Worm (Caenorhabditis elegans): ENCODE data around the gene melo-3.
"Not testable (repeated sequence)": the region's sequence is repeated elsewhere in the genome, so short reads cannot be mapped to it uniquely, and the experiment has no call there.

DNA sequence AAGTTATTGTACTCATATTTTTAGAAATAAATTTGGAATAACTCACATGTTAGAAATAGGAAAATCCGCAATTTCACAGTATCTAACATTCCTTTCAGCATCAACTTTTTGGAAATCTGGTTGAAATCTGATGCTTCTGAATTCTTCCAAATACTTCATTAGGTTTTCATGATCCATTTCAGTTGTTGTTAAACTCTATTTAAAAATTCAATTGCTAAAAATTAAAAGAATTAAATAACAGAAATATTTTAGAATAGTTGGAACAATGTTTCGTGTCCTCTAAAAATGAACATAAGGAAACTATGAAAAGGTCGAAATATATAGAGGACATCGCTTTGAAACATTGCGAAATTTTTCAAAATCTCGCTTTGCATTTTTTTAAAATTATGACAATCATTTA is 5.3 kb downstream of the melo-3 start, which contains the start of gene cng-1:
- not testable (repeated sequence) for TF ChIP-seq unc-39 (tag; optimal IDR thresholded peaks at IDR 0.05); ztf-4 (tag; optimal IDR thresholded peaks at IDR 0.05); snpc-4 (tag; optimal IDR thresholded peaks at IDR 0.05); nhr-43 (tag; optimal IDR thresholded peaks at IDR 0.05; ENCODE audit: poor library complexity, severe bottlenecking); nhr-28 (tag; optimal IDR thresholded peaks at IDR 0.05); ama-1 (optimal IDR thresholded peaks at IDR 0.05); nhr-76 (tag; optimal IDR thresholded peaks at IDR 0.05); fos-1 (tag; optimal IDR thresholded peaks at IDR 0.05); ZK546.5 (tag; optimal IDR thresholded peaks at IDR 0.05); ceh-16 (tag; optimal IDR thresholded peaks at IDR 0.05); fkh-10 (GFP tag; optimal IDR thresholded peaks at IDR 0.05); eor-1 (tag; optimal IDR thresholded peaks at IDR 0.05); nfya-1 (tag; optimal IDR thresholded peaks at IDR 0.05; ENCODE audit: insufficient read depth); nhr-237 (tag; optimal IDR thresholded peaks at IDR 0.05)

Measured in whole organism, L3 larva.